Worm (Caenorhabditis elegans) whole organism, L2 larva: ENCODE measurements around the gene nlp-14.

Experiments
- F13H6.1 ChIP-seq: sonication (generic microtip); optimal IDR thresholded peaks from 2 replicates; lab custom pipeline; 2016; ENCODE audit warnings: missing genetic modification characterization, missing compliant biosample characterization
- alr-1 ChIP-seq: fragments of 150-350 bp; optimal IDR thresholded peaks from 2 replicates; lab custom pipeline; 2014; ENCODE audit warnings: missing biosample characterization, missing genetic modification characterization
- crh-2 ChIP-seq: sonication (generic microtip); optimal IDR thresholded peaks from 2 replicates; lab custom pipeline; 2017; ENCODE audit warnings: missing biosample characterization, missing genetic modification characterization
- fos-1 ChIP-seq: fragments of 150-350 bp; optimal IDR thresholded peaks from 2 replicates; lab custom pipeline; 2014; ENCODE audit warnings: missing biosample characterization, missing genetic modification characterization
- mdl-1 ChIP-seq, 2 experiments: fragments of 150-350 bp in 1 of 2; sonication (generic microtip) in 1 of 2; optimal IDR thresholded peaks; 2 replicates each; lab custom pipeline; 2017; ENCODE audit warnings: missing biosample characterization in 2 of 2, missing genetic modification characterization in 2 of 2
- nhr-11 ChIP-seq: fragments of 150-350 bp; optimal IDR thresholded peaks from 2 replicates; lab custom pipeline; 2014; ENCODE audit warnings: missing biosample characterization, missing genetic modification characterization
- peb-1 ChIP-seq: fragments of 150-350 bp; optimal IDR thresholded peaks from 2 replicates; lab custom pipeline; 2014; ENCODE audit warnings: missing biosample characterization, missing genetic modification characterization
- unc-55 ChIP-seq: fragments of 150-350 bp; sonication (generic microtip); optimal IDR thresholded peaks from 3 replicates; lab custom pipeline; 2014; ENCODE audit warnings: missing biosample characterization, missing genetic modification reagents, missing genetic modification characterization

ce11 chrX:8902920-8903319 is 16.3 kb downstream of the nlp-14 start:
- TF ChIP-seq peb-1 (tag; lab: Kevin White, UChicago) (no peak), alr-1 (tag; lab: Kevin White, UChicago) (no peak), fos-1 (tag; lab: Kevin White, UChicago) (no peak), nhr-11 (no peak), mdl-1 (tag; optimal IDR thresholded peaks at IDR 0.05; lab: Kevin White, UChicago) (no peak), F13H6.1 (tag; lab: Kevin White, UChicago) (no peak), crh-2 (tag; lab: Kevin White, UChicago) (no peak), unc-55 (GFP tag; lab: Kevin White, UChicago) (no peak)
